Worm (Caenorhabditis elegans): ENCODE measurements around the gene rec-8.

- no peak for TF ChIP-seq dao-5 (tag; optimal IDR thresholded peaks at IDR 0.05)
- TF ChIP-seq him-1 (tag; optimal IDR thresholded peaks at IDR 0.05), result no peak
Observed at ce11 chrIV:13390770-13391169, 37.8 kb upstream of the rec-8 start.

Measured in whole organism, L4/young adult.